Worm (Caenorhabditis elegans): ENCODE measurements around the gene arp-11.

arp-11 gene

DNA sequence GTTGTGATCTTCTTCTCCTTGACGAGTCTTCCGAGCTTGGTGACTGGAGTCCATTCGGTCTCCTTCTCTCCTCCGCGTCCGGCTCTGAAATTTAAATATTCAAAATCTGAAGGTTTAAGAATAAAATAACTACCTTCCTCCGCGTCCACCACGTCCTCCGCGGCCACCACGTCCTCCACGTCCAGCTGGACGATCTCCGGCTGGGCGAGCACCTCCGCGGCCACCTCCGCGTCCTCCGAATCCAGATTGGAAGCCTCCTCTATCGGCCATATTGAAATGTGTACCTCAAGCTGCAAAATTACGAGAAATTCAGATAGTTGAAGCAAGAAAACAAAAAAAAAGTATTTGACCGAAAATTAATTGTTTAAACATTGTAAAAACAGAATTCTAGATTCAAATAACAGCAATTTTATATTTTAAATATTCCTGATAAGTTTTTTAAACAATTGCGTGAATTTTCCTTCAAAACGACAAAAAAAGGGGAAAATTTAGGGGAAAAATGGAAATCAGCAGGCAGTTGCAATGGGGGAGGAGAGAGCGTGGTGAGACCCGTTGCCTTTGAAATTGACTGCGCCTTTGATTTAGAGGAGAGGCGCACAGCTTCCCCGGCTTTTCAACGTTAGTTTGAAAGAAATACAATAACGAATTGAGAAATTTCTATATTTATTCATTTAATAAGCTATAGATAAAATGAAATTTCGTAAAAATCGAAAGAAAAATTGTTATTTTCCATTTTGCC is 24.2 kb upstream of the arp-11 start, which contains the start of gene rps-2:
Gene rps-2, minus strand, starts transcription at position 290 of the 739 bp plus-strand sequence.
- TF ChIP-seq egrh-3 (GFP tag; IDR thresholded peaks at IDR 0.05) (peak; percentile 81; the same call in 1 of the 2 replicates), ZK185.1 (tag; optimal IDR thresholded peaks at IDR 0.05; ENCODE audit: poor library complexity, severe bottlenecking) (no peak), nfya-1 (tag; optimal IDR thresholded peaks at IDR 0.05; ENCODE audit: borderline replicate concordance, insufficient read depth) (no peak), somi-1 (GFP tag; optimal IDR thresholded peaks at IDR 0.05) (no peak), C06A6.2 (GFP tag; conservative IDR thresholded peaks at IDR 0.05) (no peak), F23B12.7 (tag; optimal IDR thresholded peaks at IDR 0.05; ENCODE audit: insufficient read depth) (peak; percentile 24), F37B4.10 (GFP tag; IDR thresholded peaks at IDR 0.05) (no peak), F33H1.4 (GFP tag; IDR thresholded peaks at IDR 0.05) (peak; percentile 75), madf-10 (tag; optimal IDR thresholded peaks at IDR 0.05) (no peak), ztf-22 (GFP tag; optimal IDR thresholded peaks at IDR 0.05) (no peak), mes-4 (tag; optimal IDR thresholded peaks at IDR 0.05) (no peak), ceh-100 (GFP tag; IDR thresholded peaks at IDR 0.05) (no peak), snpc-1.3 (tag; optimal IDR thresholded peaks at IDR 0.05; ENCODE audit: insufficient read depth) (peak; percentile 28), F10E7.11 (tag; optimal IDR thresholded peaks at IDR 0.05) (no peak), snpc-3.4 (tag; optimal IDR thresholded peaks at IDR 0.05) (peak; percentile 19), dpff-1 (tag; optimal IDR thresholded peaks at IDR 0.05) (no peak)

DNA sequence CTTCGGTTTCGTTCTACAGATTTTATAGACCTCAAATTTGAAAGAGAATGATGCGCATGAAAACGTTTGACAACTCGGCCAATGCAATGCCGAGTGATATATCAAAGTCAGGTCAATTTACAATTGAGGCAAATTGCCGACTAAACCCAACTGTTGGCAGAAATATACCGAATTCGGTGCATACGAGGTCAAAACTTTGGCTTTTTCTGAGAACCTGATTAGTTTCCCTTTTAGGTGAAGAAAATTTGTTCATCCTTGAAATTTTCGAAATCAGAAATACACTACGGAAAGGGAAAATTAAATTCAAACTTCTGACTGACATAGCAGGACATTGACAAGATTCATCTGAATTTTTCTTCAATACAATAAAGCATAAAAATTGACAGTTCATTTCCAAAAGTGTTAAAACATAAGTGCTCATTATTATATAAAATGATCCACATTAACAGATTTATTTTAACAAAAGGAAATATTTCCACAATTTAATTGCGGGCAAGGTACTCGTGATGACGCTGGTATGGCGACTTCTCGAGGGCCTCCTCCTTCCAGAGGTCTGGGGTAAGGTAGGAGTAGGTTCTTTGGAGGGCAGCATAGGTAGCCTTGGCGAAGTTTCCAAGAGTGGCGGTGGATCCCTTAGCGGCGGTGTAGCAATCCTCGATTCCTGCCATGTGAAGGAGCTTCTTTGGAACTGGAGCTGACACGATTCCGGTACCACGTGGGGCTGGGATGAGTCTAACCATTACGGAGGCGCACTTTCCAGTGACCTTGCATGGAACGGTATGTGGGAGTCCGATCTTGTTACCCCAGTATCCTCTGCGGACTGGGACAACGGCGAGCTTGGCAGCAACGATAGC is 23.1 kb upstream of the arp-11 start:
- TF ChIP-seq lsl-1 (GFP tag; optimal IDR thresholded peaks at IDR 0.05) (no peak), ceh-40 (GFP tag; IDR thresholded peaks at IDR 0.05) (no peak), tbx-9 (tag; optimal IDR thresholded peaks at IDR 0.05; ENCODE audit: borderline replicate concordance) (no peak), hmg-1.2 (GFP tag; IDR thresholded peaks at IDR 0.05) (peak; percentile 29; the same call in 1 of the 2 replicates), D2030.7 (GFP tag; IDR thresholded peaks at IDR 0.05) (peak; percentile 15), dpff-1 (tag; optimal IDR thresholded peaks at IDR 0.05) (no peak), rcor-1 (GFP tag; IDR thresholded peaks at IDR 0.05) (0 out of 2 replicates have a peak, but pooled peaks have one; percentile 53), mel-28 (tag; optimal IDR thresholded peaks at IDR 0.05; ENCODE audit: borderline replicate concordance) (no peak), hsf-1 (GFP tag; IDR thresholded peaks at IDR 0.05) (peak; percentile 64), sea-2 (GFP tag; IDR thresholded peaks at IDR 0.05) (no peak), madf-10 (tag; optimal IDR thresholded peaks at IDR 0.05) (no peak), sdz-38 (tag; optimal IDR thresholded peaks at IDR 0.05) (no peak), madf-6 (GFP tag; IDR thresholded peaks at IDR 0.05) (peak; percentile 62), lag-1 (GFP tag; IDR thresholded peaks at IDR 0.05) (no peak), lin-54 (GFP tag; optimal IDR thresholded peaks at IDR 0.05) (peak; percentile 69), hrde-1 (tag; optimal IDR thresholded peaks at IDR 0.05; ENCODE audit: borderline replicate concordance) (peak; percentile 79), nhr-120 (GFP tag; IDR thresholded peaks at IDR 0.05) (no peak), ztf-26 (tag; optimal IDR thresholded peaks at IDR 0.05) (no peak), gei-17 (GFP tag; optimal IDR thresholded peaks at IDR 0.05) (no peak), repo-1 (tag; optimal IDR thresholded peaks at IDR 0.05) (peak; percentile 64), chd-7 (tag; optimal IDR thresholded peaks at IDR 0.05) (no peak), B0336.3 (GFP tag; IDR thresholded peaks at IDR 0.05) (peak; percentile 80), xnd-1 (tag; optimal IDR thresholded peaks at IDR 0.05) (peak; percentile 39), hlh-26 (GFP tag; conservative IDR thresholded peaks at IDR 0.05) (no peak), Y53G8AR.9 (GFP tag; conservative IDR thresholded peaks at IDR 0.05) (peak; percentile 62; the same call in 1 of the 2 replicates), egl-44 (GFP tag; IDR thresholded peaks at IDR 0.05) (no peak), mes-4 (tag; optimal IDR thresholded peaks at IDR 0.05) (no peak), ekl-4 (GFP tag; IDR thresholded peaks at IDR 0.05) (peak; percentile 69), Y95B8A.8 (GFP tag; IDR thresholded peaks at IDR 0.05) (no peak), F52B5.7 (tag; optimal IDR thresholded peaks at IDR 0.05) (peak; percentile 18)
